Worm (Caenorhabditis elegans): ENCODE results near the gene F53F4.16.

Gene F53F4.16

ce11 chrV:13609806-13610205, 11.8 kb downstream of the F53F4.16 start:
- TF ChIP-seq lin-29 (GFP tag; IDR thresholded peaks at IDR 0.05): no peak
- TF ChIP-seq mxl-3 (GFP tag; optimal IDR thresholded peaks at IDR 0.05): peak; percentile 21
- peak in 1 of 2 experiments; percentile 42 for TF ChIP-seq hif-1 (tag; optimal IDR thresholded peaks at IDR 0.05)
- TF ChIP-seq ces-1 (GFP tag; optimal IDR thresholded peaks at IDR 0.05): no peak
- peak in 1 of 2 experiments; percentile 4 for TF ChIP-seq mdl-1 (tag; optimal IDR thresholded peaks at IDR 0.05)
- TF ChIP-seq F26F4.8 (GFP tag; conservative IDR thresholded peaks at IDR 0.05): no peak
- TF ChIP-seq D1046.2 (GFP tag; IDR thresholded peaks at IDR 0.05): 0 out of 2 replicates have a peak, but pooled peaks have one; percentile 11
- TF ChIP-seq nhr-25 (tag; optimal IDR thresholded peaks at IDR 0.05; ENCODE audit: borderline replicate concordance, insufficient read depth): no peak
- no peak for TF ChIP-seq unc-39 (tag; optimal IDR thresholded peaks at IDR 0.05)
- TF ChIP-seq lin-38 (GFP tag; IDR thresholded peaks at IDR 0.05): no peak
- TF ChIP-seq jun-1 (tag; optimal IDR thresholded peaks at IDR 0.05): no peak
- no peak for TF ChIP-seq hlh-30 (tag; optimal IDR thresholded peaks at IDR 0.05; ENCODE audit: insufficient read depth)
- no peak for TF ChIP-seq F49E8.2 (tag; optimal IDR thresholded peaks at IDR 0.05; ENCODE audit: borderline replicate concordance)
- TF ChIP-seq Y105C5A.15 (GFP tag; IDR thresholded peaks at IDR 0.05): no peak
- TF ChIP-seq unc-130 (GFP tag; optimal IDR thresholded peaks at IDR 0.05): no peak
- TF ChIP-seq attf-4 (tag; optimal IDR thresholded peaks at IDR 0.05): no peak
- TF ChIP-seq lin-13 (GFP tag; optimal IDR thresholded peaks at IDR 0.05): no peak
- TF ChIP-seq ama-1 (optimal IDR thresholded peaks at IDR 0.05): no peak
- TF ChIP-seq Y48G9A.11 (GFP tag; IDR thresholded peaks at IDR 0.05): no peak
- TF ChIP-seq gei-8 (GFP tag; optimal IDR thresholded peaks at IDR 0.05): no peak
- TF ChIP-seq zip-2 (tag; optimal IDR thresholded peaks at IDR 0.05): no peak
- no peak for TF ChIP-seq nhr-11 (tag; optimal IDR thresholded peaks at IDR 0.05)
- no peak for TF ChIP-seq daf-8 (GFP tag; IDR thresholded peaks at IDR 0.05)
- TF ChIP-seq dve-1 (tag; optimal IDR thresholded peaks at IDR 0.05; ENCODE audit: insufficient read depth): no peak
- no peak for TF ChIP-seq nhr-48 (tag; optimal IDR thresholded peaks at IDR 0.05)
- TF ChIP-seq tag-97 (GFP tag; IDR thresholded peaks at IDR 0.05): no peak
- TF ChIP-seq unc-62 (GFP tag; optimal IDR thresholded peaks at IDR 0.05 in 1 of 2): no peak
- no peak for TF ChIP-seq unc-62 (tag; optimal IDR thresholded peaks at IDR 0.05)
- TF ChIP-seq egl-27 (tag; optimal IDR thresholded peaks at IDR 0.05): no peak
- TF ChIP-seq T26A8.4 (GFP tag; IDR thresholded peaks at IDR 0.05): no peak
- TF ChIP-seq Y5F2A.4 (GFP tag; optimal IDR thresholded peaks at IDR 0.05): no peak

DNA sequence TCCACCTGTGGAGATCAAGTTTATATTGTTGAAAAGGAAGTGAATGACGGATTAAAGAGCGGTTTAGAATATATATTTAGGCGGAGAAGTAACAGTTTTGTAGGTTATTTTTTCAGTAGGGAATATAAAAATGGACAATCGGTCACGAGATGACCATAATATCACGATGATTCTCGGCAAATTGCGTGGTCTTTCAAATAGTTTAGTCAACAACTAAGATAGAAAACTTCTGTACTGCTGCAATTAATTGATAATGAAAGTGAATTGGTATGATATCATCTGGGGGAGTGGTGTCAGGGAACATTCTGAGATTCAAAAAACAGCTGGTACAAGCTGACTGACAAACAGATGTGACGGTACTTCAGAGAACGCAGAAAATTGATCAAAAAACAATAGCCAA, 13.1 kb downstream of the F53F4.16 start:
- TF ChIP-seq hif-1 (tag; optimal IDR thresholded peaks at IDR 0.05): no peak
- TF ChIP-seq saeg-2 (GFP tag; IDR thresholded peaks at IDR 0.05): no peak
- TF ChIP-seq nhr-111 (GFP tag; optimal IDR thresholded peaks at IDR 0.05): no peak
- no peak for TF ChIP-seq skn-1 (tag; optimal IDR thresholded peaks at IDR 0.05)
- TF ChIP-seq nhr-237 (tag; optimal IDR thresholded peaks at IDR 0.05): no peak
- no peak for TF ChIP-seq Y48G9A.11 (GFP tag; IDR thresholded peaks at IDR 0.05)
- peak; percentile 53 for TF ChIP-seq hlh-11 (tag; optimal IDR thresholded peaks at IDR 0.05)
- no peak for TF ChIP-seq fkh-10 (GFP tag; optimal IDR thresholded peaks at IDR 0.05)
- peak; percentile 63 for TF ChIP-seq hlh-30 (tag; optimal IDR thresholded peaks at IDR 0.05; ENCODE audit: insufficient read depth)
- no peak for TF ChIP-seq tag-97 (GFP tag; IDR thresholded peaks at IDR 0.05)
- no peak for TF ChIP-seq pqm-1 (tag; optimal IDR thresholded peaks at IDR 0.05)
- TF ChIP-seq unc-62 (GFP tag; optimal IDR thresholded peaks at IDR 0.05 in 1 of 2): peak in 1 of 2 experiments; percentile 44
- no peak for TF ChIP-seq unc-62 (tag; optimal IDR thresholded peaks at IDR 0.05)
- TF ChIP-seq mdl-1 (tag; optimal IDR thresholded peaks at IDR 0.05): peak in 1 of 2 experiments; percentile 35
- no peak for TF ChIP-seq ces-1 (GFP tag; optimal IDR thresholded peaks at IDR 0.05)
- peak; percentile 75 for TF ChIP-seq nhr-28 (tag; optimal IDR thresholded peaks at IDR 0.05)
- no peak for TF ChIP-seq ZK546.5 (tag; optimal IDR thresholded peaks at IDR 0.05)
- TF ChIP-seq dmd-6 (GFP tag; IDR thresholded peaks at IDR 0.05): peak; percentile 41; the same call in 1 of the 2 replicates
- no peak for TF ChIP-seq arid-1 (GFP tag; conservative IDR thresholded peaks at IDR 0.05)
- no peak for TF ChIP-seq F26F4.8 (GFP tag; conservative IDR thresholded peaks at IDR 0.05)
- no peak for TF ChIP-seq lin-1 (GFP tag; IDR thresholded peaks at IDR 0.05)
- TF ChIP-seq cey-2 (tag; optimal IDR thresholded peaks at IDR 0.05; ENCODE audit: borderline replicate concordance, insufficient read depth): no peak
- no peak for TF ChIP-seq R02D3.7 (tag; optimal IDR thresholded peaks at IDR 0.05)
- TF ChIP-seq nhr-25 (tag; optimal IDR thresholded peaks at IDR 0.05; ENCODE audit: borderline replicate concordance, insufficient read depth): no peak
- no peak for TF ChIP-seq nhr-42 (GFP tag; IDR thresholded peaks at IDR 0.05)
- TF ChIP-seq lin-15B (tag; optimal IDR thresholded peaks at IDR 0.05): no peak
- no peak for TF ChIP-seq duxl-1 (tag; optimal IDR thresholded peaks at IDR 0.05; ENCODE audit: poor library complexity)
- no peak for TF ChIP-seq spr-3 (GFP tag; optimal IDR thresholded peaks at IDR 0.05)
- TF ChIP-seq egl-27 (tag; optimal IDR thresholded peaks at IDR 0.05): no peak
- TF ChIP-seq ceh-44 (GFP tag; IDR thresholded peaks at IDR 0.05): no peak
